Fruit fly (Drosophila melanogaster) whole organism, adult: ENCODE measurements around the gene Aprt.

ENCODE experiments used
- CG11617 ChIP-seq: fragments of 200-800 bp; sonication (Bioruptor generic); optimal IDR thresholded peaks from 2 replicates; lab custom pipeline; 2017; ENCODE audit warnings: mild to moderate bottlenecking, missing biosample characterization, missing genetic modification reagents, missing genetic modification characterization
- CG12768 ChIP-seq: fragments of 200-800 bp; sonication (Bioruptor generic); optimal IDR thresholded peaks from 2 replicates; lab custom pipeline; 2017; ENCODE audit warnings: missing biosample characterization, missing genetic modification characterization, mild to moderate bottlenecking, moderate library complexity, missing genetic modification reagents
- CG14711 ChIP-seq: fragments of 200-800 bp; sonication (Bioruptor generic); optimal IDR thresholded peaks from 2 replicates; lab custom pipeline; 2018; ENCODE audit warnings: missing biosample characterization, mild to moderate bottlenecking, missing genetic modification characterization, moderate library complexity
- CG1620 ChIP-seq: fragments of 200-800 bp; sonication (Bioruptor generic); optimal IDR thresholded peaks from 2 replicates; lab custom pipeline; 2016; ENCODE audit warnings: missing biosample characterization, missing genetic modification characterization
- CG33017 ChIP-seq: fragments of 200-800 bp; sonication (Bioruptor generic); optimal IDR thresholded peaks from 2 replicates; lab custom pipeline; 2018; ENCODE audit warnings: missing biosample characterization, mild to moderate bottlenecking, missing genetic modification characterization, moderate library complexity
- CG5204 ChIP-seq: fragments of 200-800 bp; sonication (Bioruptor generic); optimal IDR thresholded peaks from 2 replicates; lab custom pipeline; 2016; ENCODE audit warnings: missing biosample characterization, missing genetic modification characterization
- CG7045 ChIP-seq: fragments of 200-800 bp; sonication (Bioruptor generic); optimal IDR thresholded peaks from 2 replicates; lab custom pipeline; 2017; ENCODE audit warnings: missing biosample characterization, mild to moderate bottlenecking, missing genetic modification characterization
- CG7101 ChIP-seq: fragments of 200-800 bp; sonication (Bioruptor generic); optimal IDR thresholded peaks from 2 replicates; lab custom pipeline; 2018; ENCODE audit warnings: missing biosample characterization, mild to moderate bottlenecking, missing genetic modification characterization, moderate library complexity
- Clk ChIP-seq: fragments of 200-800 bp; sonication (Bioruptor generic); optimal IDR thresholded peaks from 2 replicates; lab custom pipeline; 2017; ENCODE audit warnings: missing biosample characterization, missing genetic modification characterization
- Crg-1 ChIP-seq: fragments of 200-800 bp; sonication (Bioruptor generic); optimal IDR thresholded peaks from 2 replicates; lab custom pipeline; 2016; ENCODE audit warnings: missing biosample characterization, missing genetic modification characterization
- Hr96 ChIP-seq: fragments of 200-800 bp; sonication (Bioruptor generic); optimal IDR thresholded peaks from 2 replicates; lab custom pipeline; 2016; ENCODE audit warnings: missing biosample characterization, missing genetic modification characterization
- Mnt ChIP-seq: fragments of 200-800 bp; sonication (Bioruptor generic); optimal IDR thresholded peaks from 2 replicates; lab custom pipeline; 2016; ENCODE audit warnings: missing biosample characterization, mild to moderate bottlenecking, missing genetic modification characterization
- bab1 ChIP-seq: fragments of 200-800 bp; sonication (Bioruptor generic); optimal IDR thresholded peaks from 3 replicates; lab custom pipeline; 2019; ENCODE audit warnings: missing biosample characterization, mild to moderate bottlenecking, missing genetic modification characterization, moderate library complexity
- cic ChIP-seq: fragments of 200-800 bp; sonication (Bioruptor generic); optimal IDR thresholded peaks from 2 replicates; lab custom pipeline; 2017; ENCODE audit warnings: missing biosample characterization, mild to moderate bottlenecking, missing genetic modification characterization, moderate library complexity
- cnc ChIP-seq, 2 experiments: fragments of >200 bp; optimal IDR thresholded peaks; 2 replicates each; lab custom pipeline; 2017
- kay ChIP-seq: fragments of 200-800 bp; sonication (Bioruptor generic); peaks from one replicate; lab custom pipeline; 2016; ENCODE audit warnings: missing biosample characterization, missing genetic modification characterization, borderline replicate concordance
- ovo ChIP-seq: fragments of 200-800 bp; sonication (Bioruptor generic); optimal IDR thresholded peaks from 2 replicates; lab custom pipeline; 2016; ENCODE audit warnings: missing biosample characterization, missing genetic modification characterization
- pad ChIP-seq: fragments of 200-800 bp; sonication (Bioruptor generic); optimal IDR thresholded peaks from 3 replicates; lab custom pipeline; 2017; ENCODE audit warnings: missing biosample characterization, missing genetic modification characterization, mild to moderate bottlenecking, moderate library complexity, missing genetic modification reagents
- tj ChIP-seq: fragments of 200-800 bp; sonication (Bioruptor generic); optimal IDR thresholded peaks from 3 replicates; lab custom pipeline; 2017; ENCODE audit warnings: missing biosample characterization, mild to moderate bottlenecking, missing genetic modification characterization, moderate library complexity
- toe ChIP-seq: fragments of 200-800 bp; sonication (Bioruptor generic); optimal IDR thresholded peaks from 2 replicates; lab custom pipeline; 2016; ENCODE audit warnings: missing biosample characterization, missing genetic modification characterization

The Aprt gene

DNA sequence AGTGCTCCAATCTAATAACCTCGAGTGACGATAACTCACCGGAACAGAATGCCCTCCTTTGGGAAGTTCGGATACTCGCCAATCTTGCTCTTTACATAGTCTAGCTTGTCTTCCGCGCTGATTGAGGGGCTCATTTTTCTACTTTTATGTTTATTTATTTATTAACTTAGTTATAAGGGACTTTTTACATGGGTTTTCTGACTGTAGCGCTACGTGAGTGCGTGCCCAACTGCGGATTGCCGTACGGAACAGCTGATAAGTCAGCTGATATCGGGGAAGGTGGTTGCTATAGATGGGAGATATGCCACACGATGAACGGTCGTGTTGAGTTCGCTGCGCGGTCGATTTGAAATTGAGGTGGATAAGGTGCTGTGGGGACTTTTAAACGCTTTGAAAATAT, at the start of gene Aprt:
TSS of gene Aprt (minus strand) at position 368 of the 400 bp plus-strand sequence.
- peak; percentile 7 for TF ChIP-seq tj
- peak; percentile 27 for TF ChIP-seq kay (GFP tag; lab: Kevin White, UChicago)
- TF ChIP-seq Crg-1 (GFP tag; lab: Kevin White, UChicago), result no peak
- peak; percentile 87 for TF ChIP-seq bab1
- TF ChIP-seq Mnt (GFP tag; lab: Kevin White, UChicago), result peak; percentile 7

DNA sequence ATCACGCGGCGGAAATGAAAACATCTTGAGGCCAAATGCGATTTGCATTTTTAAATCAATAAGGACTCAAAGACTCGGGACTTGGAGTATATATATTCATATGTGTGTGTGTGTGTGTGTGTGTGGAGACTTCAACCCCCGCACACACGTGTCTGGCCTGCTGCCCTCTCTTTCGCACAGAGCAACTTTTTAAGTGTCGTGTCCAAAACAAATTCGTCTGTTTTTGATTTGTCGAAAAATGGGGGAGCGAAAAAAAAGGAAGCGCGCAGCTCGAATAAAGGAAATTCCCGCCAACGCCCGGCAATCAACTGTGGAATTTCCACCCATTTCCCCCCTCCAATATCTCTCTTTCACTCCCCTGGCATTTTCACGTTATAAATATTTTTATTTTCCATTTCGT, 44.1 kb upstream of the Aprt start:
- TF ChIP-seq CG7101 (tag; lab: Kevin White, UChicago) (no peak), CG1620 (GFP tag; lab: Kevin White, UChicago) (no peak), Clk (GFP tag; lab: Kevin White, UChicago) (no peak), kay (GFP tag; lab: Kevin White, UChicago) (no peak), cnc (optimal IDR thresholded peaks at IDR 0.05; lab: Kevin White, UChicago) (no peak), CG11617 (GFP tag; lab: Kevin White, UChicago) (no peak), Mnt (GFP tag; lab: Kevin White, UChicago) (no peak), CG7045 (GFP tag; lab: Kevin White, UChicago) (no peak), CG12768 (GFP tag; lab: Kevin White, UChicago) (no peak), CG14711 (tag; lab: Kevin White, UChicago) (no peak), CG5204 (no peak)

DNA sequence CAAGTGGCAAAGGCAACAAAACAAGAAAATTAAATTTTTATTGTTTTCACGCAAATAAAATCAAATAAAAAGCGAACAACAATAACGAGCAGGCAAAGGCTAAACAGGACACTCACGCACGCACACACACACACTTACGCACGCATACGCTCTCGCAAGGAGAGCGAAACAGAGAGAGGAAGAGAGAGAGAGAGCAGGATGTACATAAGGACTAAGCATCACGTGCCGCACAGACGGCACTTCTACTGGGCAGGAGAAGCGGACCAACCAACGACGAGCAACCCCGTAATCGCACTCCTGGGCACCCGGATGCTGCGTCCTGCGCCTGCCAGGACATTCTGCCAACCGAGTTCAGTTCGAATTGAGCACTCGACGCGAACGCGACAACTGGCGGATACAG, 36.1 kb upstream of the Aprt start, which contains the start of gene Dbx:
TSS of gene Dbx (plus strand) at position 365 of the 400 bp plus-strand sequence.
- TF ChIP-seq tj (no peak), CG5204 (no peak), bab1 (no peak), CG7045 (GFP tag; lab: Kevin White, UChicago) (no peak), toe (no peak), cic (GFP tag; lab: Kevin White, UChicago) (no peak), kay (GFP tag; lab: Kevin White, UChicago) (no peak), Clk (GFP tag; lab: Kevin White, UChicago) (no peak), CG33017 (no peak), CG11617 (GFP tag; lab: Kevin White, UChicago) (no peak), CG1620 (GFP tag; lab: Kevin White, UChicago) (no peak), CG14711 (tag; lab: Kevin White, UChicago) (no peak), CG12768 (GFP tag; lab: Kevin White, UChicago) (no peak)

DNA sequence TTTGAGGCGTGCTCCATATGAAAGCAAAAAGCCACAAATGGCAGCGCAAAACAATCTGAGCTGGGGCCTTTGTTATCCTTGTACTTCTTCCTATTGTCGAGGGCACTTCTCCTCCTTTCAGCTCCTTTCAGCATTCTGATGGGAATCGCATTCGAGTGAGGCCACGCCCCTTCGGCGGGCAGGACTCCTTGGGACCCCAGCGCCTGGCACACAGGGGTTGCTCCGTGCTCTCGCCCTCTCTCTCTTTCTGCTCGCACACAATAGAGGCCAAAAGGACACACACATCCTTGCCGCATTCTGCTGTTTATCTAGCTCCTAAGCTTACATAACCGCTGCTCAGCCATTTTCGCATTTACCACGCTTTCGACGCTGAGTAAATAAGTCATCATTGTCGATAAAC, 35.2 kb upstream of the Aprt start:
- TF ChIP-seq toe, result no peak
- no peak for TF ChIP-seq Mnt (GFP tag; lab: Kevin White, UChicago)
- no peak for TF ChIP-seq CG11617 (GFP tag; lab: Kevin White, UChicago)
- TF ChIP-seq Hr96 (GFP tag; lab: Kevin White, UChicago), result no peak

DNA sequence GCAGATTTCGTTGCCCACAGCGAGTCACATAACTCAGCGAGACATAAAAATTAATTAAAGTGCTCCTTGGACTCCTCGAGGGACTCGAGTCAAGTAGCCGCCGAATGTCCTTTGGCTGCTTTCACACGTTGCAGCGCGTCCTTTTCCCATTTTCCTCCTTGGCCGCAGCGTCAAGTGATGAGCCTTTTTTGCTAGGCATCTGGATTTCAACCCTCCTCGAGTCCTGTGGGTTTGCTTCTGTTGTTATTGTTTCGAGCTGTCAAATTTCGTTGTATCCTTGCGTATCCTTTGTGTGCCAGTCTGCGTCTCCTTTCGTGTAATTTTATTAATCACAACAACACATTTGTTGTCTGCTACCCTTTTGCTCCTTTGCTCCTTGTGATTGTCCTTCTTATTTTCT, 31.8 kb upstream of the Aprt start:
- TF ChIP-seq cic (GFP tag; lab: Kevin White, UChicago) (no peak), CG11617 (GFP tag; lab: Kevin White, UChicago) (no peak), Hr96 (GFP tag; lab: Kevin White, UChicago) (no peak), bab1 (no peak), CG7101 (tag; lab: Kevin White, UChicago) (no peak), CG14711 (tag; lab: Kevin White, UChicago) (no peak), CG12768 (GFP tag; lab: Kevin White, UChicago) (no peak), Clk (GFP tag; lab: Kevin White, UChicago) (no peak), CG1620 (GFP tag; lab: Kevin White, UChicago) (no peak), CG33017 (no peak)

DNA sequence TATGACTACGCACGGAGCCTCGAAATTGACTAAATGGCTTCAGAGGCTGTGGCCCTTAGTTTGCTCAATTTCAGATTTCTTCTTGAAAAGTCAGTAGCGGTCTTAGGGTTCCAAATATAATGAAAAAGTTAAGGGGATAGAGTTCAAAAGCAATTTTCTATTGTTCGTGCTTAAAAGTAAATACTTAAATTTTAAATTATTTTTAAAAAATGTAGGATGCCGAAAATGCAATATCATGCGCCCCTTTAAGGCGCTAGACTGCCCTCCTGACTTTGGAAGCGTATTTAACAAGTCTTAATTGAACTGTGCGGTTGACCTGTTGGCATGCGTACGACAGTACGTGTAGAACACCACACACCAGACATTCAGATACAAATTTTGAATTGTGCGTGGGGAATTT, 29.8 kb upstream of the Aprt start:
- TF ChIP-seq cic (GFP tag; lab: Kevin White, UChicago) (no peak), Mnt (GFP tag; lab: Kevin White, UChicago) (no peak), cnc (optimal IDR thresholded peaks at IDR 0.05; lab: Kevin White, UChicago) (no peak), CG5204 (no peak), toe (no peak), Crg-1 (GFP tag; lab: Kevin White, UChicago) (no peak), Clk (GFP tag; lab: Kevin White, UChicago) (no peak), CG7045 (GFP tag; lab: Kevin White, UChicago) (no peak), pad (GFP tag; lab: Kevin White, UChicago) (no peak), bab1 (no peak), tj (no peak), CG12768 (GFP tag; lab: Kevin White, UChicago) (no peak), CG14711 (tag; lab: Kevin White, UChicago) (no peak), CG33017 (no peak), kay (GFP tag; lab: Kevin White, UChicago) (no peak), CG7101 (tag; lab: Kevin White, UChicago) (no peak), Hr96 (GFP tag; lab: Kevin White, UChicago) (no peak), ovo (no peak)

DNA sequence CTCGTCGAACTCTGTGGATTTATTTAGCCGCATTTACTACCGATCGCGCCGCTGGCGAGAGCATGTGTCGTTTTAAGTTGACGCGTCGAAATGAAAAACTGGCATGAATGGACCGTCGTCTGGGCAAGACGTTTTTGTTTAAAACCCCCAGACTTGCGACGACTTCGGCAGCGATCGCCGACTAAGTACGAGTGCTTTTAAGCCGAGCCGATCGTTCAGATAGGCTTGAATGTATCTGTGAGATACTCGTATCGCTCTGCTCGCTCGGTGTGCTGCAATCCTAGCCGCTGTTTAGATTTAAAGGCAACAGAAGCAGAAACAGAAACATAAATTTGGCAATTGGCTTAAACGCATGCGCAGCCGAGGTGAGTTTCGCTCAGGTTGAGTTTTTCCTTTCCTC, 25.3 kb upstream of the Aprt start, which contains the start of gene dsb:
TSS of gene dsb (minus strand) at position 91 of the 400 bp plus-strand sequence.
- TF ChIP-seq CG5204, result no peak
- TF ChIP-seq Mnt (GFP tag; lab: Kevin White, UChicago), result no peak
- TF ChIP-seq Hr96 (GFP tag; lab: Kevin White, UChicago), result no peak
- no peak for TF ChIP-seq cic (GFP tag; lab: Kevin White, UChicago)
- no peak for TF ChIP-seq ovo
- TF ChIP-seq CG33017, result no peak
- no peak for TF ChIP-seq bab1
- no peak for TF ChIP-seq CG1620 (GFP tag; lab: Kevin White, UChicago)
- no peak for TF ChIP-seq CG12768 (GFP tag; lab: Kevin White, UChicago)
- TF ChIP-seq CG7045 (GFP tag; lab: Kevin White, UChicago), result no peak
- no peak for TF ChIP-seq CG7101 (tag; lab: Kevin White, UChicago)
- TF ChIP-seq CG14711 (tag; lab: Kevin White, UChicago), result no peak
- TF ChIP-seq tj, result no peak
- no peak for TF ChIP-seq pad (GFP tag; lab: Kevin White, UChicago)
- no peak for TF ChIP-seq toe
- no peak for TF ChIP-seq cnc (optimal IDR thresholded peaks at IDR 0.05; lab: Kevin White, UChicago)
- no peak for TF ChIP-seq Crg-1 (GFP tag; lab: Kevin White, UChicago)
